ENCODE assay signal across 2 fruit fly cellular contexts in genomic region chr2L:20787271-20787791, dm6.
TF ChIP-seq lines count a peak whose summit lies in the region.

Pomp (plus strand) TSS chr2L:20787656.

TF ChIP-seq in whole organism, embryonic, 481 proteins besides CTCF, POLR2A, EP300 and RAD21 (continued from another document and continues in another):
- TF ChIP-seq Kr (GFP tag; optimal IDR thresholded peaks at IDR 0.05; lab: Kevin White, UChicago) (no peak), lola (GFP tag; optimal IDR thresholded peaks at IDR 0.05; lab: Kevin White, UChicago) (peak in 1 of 3 experiments; percentile 70), CG6254 (GFP tag; optimal IDR thresholded peaks at IDR 0.05; lab: Kevin White, UChicago) (peak; percentile 68), bcd (GFP tag; optimal IDR thresholded peaks at IDR 0.05; lab: Kevin White, UChicago) (peak; percentile 88), CG12744 (GFP tag; optimal IDR thresholded peaks at IDR 0.05; lab: Kevin White, UChicago) (no peak), zfh2 (GFP tag; optimal IDR thresholded peaks at IDR 0.05; lab: Kevin White, UChicago) (peak; percentile 63), Meics (GFP tag; optimal IDR thresholded peaks at IDR 0.05; lab: Kevin White, UChicago) (peak; percentile 90), CG12942 (GFP tag; optimal IDR thresholded peaks at IDR 0.05; lab: Kevin White, UChicago) (peak; percentile 73), wek (GFP tag; optimal IDR thresholded peaks at IDR 0.05; lab: Kevin White, UChicago) (peak; percentile 56), CG12659 (GFP tag; optimal IDR thresholded peaks at IDR 0.05; lab: Kevin White, UChicago) (peak; percentile 86), CG9215 (GFP tag; IDR thresholded peaks at IDR 0.05; lab: Robert Waterston, UW) (peak; percentile 73), grau (tag; optimal IDR thresholded peaks at IDR 0.05; lab: Kevin White, UChicago) (peak; percentile 81), bsh (GFP tag; optimal IDR thresholded peaks at IDR 0.05; lab: Kevin White, UChicago) (peak in 1 of 2 experiments; percentile 81), Abd-B (GFP tag; optimal IDR thresholded peaks at IDR 0.05; lab: Kevin White, UChicago) (peak; percentile 85), usp (GFP tag; optimal IDR thresholded peaks at IDR 0.05; lab: Kevin White, UChicago) (no peak), Elba2 (GFP tag; optimal IDR thresholded peaks at IDR 0.05; lab: Kevin White, UChicago) (no peak), CG7987 (GFP tag; optimal IDR thresholded peaks at IDR 0.05; lab: Kevin White, UChicago) (peak; percentile 80), CG1602 (GFP tag; optimal IDR thresholded peaks at IDR 0.05; lab: Kevin White, UChicago) (peak; percentile 79), Dip2 (GFP tag; IDR thresholded peaks at IDR 0.05; lab: Robert Waterston, UW) (peak; percentile 37; the same call in 1 of the 2 replicates), sr (GFP tag; IDR thresholded peaks at IDR 0.05; lab: Robert Waterston, UW) (peak; percentile 56; the same call in 2 of the 3 replicates), D19B (GFP tag; optimal IDR thresholded peaks at IDR 0.05; lab: Kevin White, UChicago) (peak; percentile 98), CG11696 (GFP tag; IDR thresholded peaks at IDR 0.05; lab: Robert Waterston, UW) (peak; percentile 69), CG11695 (GFP tag; IDR thresholded peaks at IDR 0.05; lab: Robert Waterston, UW) (peak; percentile 88), Ets97D (GFP tag; optimal IDR thresholded peaks at IDR 0.05; lab: Kevin White, UChicago) (peak; percentile 71), wor (GFP tag; IDR thresholded peaks at IDR 0.05; lab: Robert Waterston, UW) (peak; percentile 60), CG8924 (tag; optimal IDR thresholded peaks at IDR 0.05; lab: Kevin White, UChicago) (peak; percentile 84), pnt (GFP tag; optimal IDR thresholded peaks at IDR 0.05; lab: Kevin White, UChicago) (peak; percentile 56), ato (GFP tag; IDR thresholded peaks at IDR 0.05; lab: Robert Waterston, UW; ENCODE audit: partially characterized antibody) (peak; percentile 37; the same call in 1 of the 2 replicates), CG2120 (GFP tag; optimal IDR thresholded peaks at IDR 0.05; lab: Kevin White, UChicago) (peak; percentile 87), twi (tag; optimal IDR thresholded peaks at IDR 0.05; lab: Kevin White, UChicago) (peak; percentile 35), D19A (tag; optimal IDR thresholded peaks at IDR 0.05; lab: Kevin White, UChicago) (peak; percentile 89), CG9876 (GFP tag; optimal IDR thresholded peaks at IDR 0.05; lab: Kevin White, UChicago) (no peak), Dll (GFP tag; IDR thresholded peaks at IDR 0.05; lab: Robert Waterston, UW; ENCODE audit: partially characterized antibody) (peak; percentile 70; the same call in 3 of the 4 replicates), NFAT (GFP tag; IDR thresholded peaks at IDR 0.05; lab: Robert Waterston, UW) (peak; percentile 92), CG8089 (GFP tag; optimal IDR thresholded peaks at IDR 0.05; lab: Kevin White, UChicago) (peak; percentile 0), lilli (GFP tag; optimal IDR thresholded peaks at IDR 0.05; lab: Kevin White, UChicago) (peak; percentile 87), CG1024 (GFP tag; IDR thresholded peaks at IDR 0.05; lab: Robert Waterston, UW) (peak; percentile 64), Hmr (GFP tag; optimal IDR thresholded peaks at IDR 0.05; lab: Kevin White, UChicago) (peak; percentile 89), Xrp1 (GFP tag; IDR thresholded peaks at IDR 0.05; lab: Robert Waterston, UW) (peak; percentile 95), chm (GFP tag; IDR thresholded peaks at IDR 0.05; lab: Robert Waterston, UW) (peak; percentile 72), Lim3 (GFP tag; IDR thresholded peaks at IDR 0.05; lab: Robert Waterston, UW) (peak; percentile 48; the same call in 1 of the 2 replicates), CG12104 (GFP tag; optimal IDR thresholded peaks at IDR 0.05; lab: Kevin White, UChicago) (peak; percentile 70), CG6689 (GFP tag; IDR thresholded peaks at IDR 0.05; lab: Robert Waterston, UW) (peak; percentile 88), CG13624 (GFP tag; optimal IDR thresholded peaks at IDR 0.05; lab: Kevin White, UChicago) (peak; percentile 38), dimm (GFP tag; IDR thresholded peaks at IDR 0.05; lab: Robert Waterston, UW) (peak; percentile 70; the same call in 1 of the 2 replicates), fd64A (GFP tag; optimal IDR thresholded peaks at IDR 0.05; lab: Kevin White, UChicago) (peak; percentile 48), inv (GFP tag; IDR thresholded peaks at IDR 0.05; lab: Robert Waterston, UW; ENCODE audit: partially characterized antibody) (peak; percentile 56), Stat92E (GFP tag; optimal IDR thresholded peaks at IDR 0.05; lab: Kevin White, UChicago) (peak in 1 of 3 experiments; percentile 47), pros (GFP tag; optimal IDR thresholded peaks at IDR 0.05; lab: Kevin White, UChicago) (no peak), crol (GFP tag; IDR thresholded peaks at IDR 0.05; lab: Robert Waterston, UW) (peak; percentile 35; the same call in 1 of the 2 replicates), ATbp (GFP tag; optimal IDR thresholded peaks at IDR 0.05; lab: Kevin White, UChicago) (peak; percentile 84), CG17385 (GFP tag; optimal IDR thresholded peaks at IDR 0.05; lab: Kevin White, UChicago) (peak; percentile 76), vvl (GFP tag; IDR thresholded peaks at IDR 0.05; lab: Robert Waterston, UW) (peak; percentile 95), CG8765 (GFP tag; IDR thresholded peaks at IDR 0.05; lab: Robert Waterston, UW) (peak; percentile 73), sob (GFP tag; IDR thresholded peaks at IDR 0.05; lab: Robert Waterston, UW) (peak; percentile 94), CG10209 (GFP tag; optimal IDR thresholded peaks at IDR 0.05; lab: Kevin White, UChicago) (peak; percentile 84), Dp (GFP tag; optimal IDR thresholded peaks at IDR 0.05; lab: Kevin White, UChicago) (peak; percentile 48), yki (optimal IDR thresholded peaks at IDR 0.05; lab: Kevin White, UChicago) (no peak), dati (GFP tag; IDR thresholded peaks at IDR 0.05; lab: Robert Waterston, UW) (peak; percentile 78), CG17829 (tag; optimal IDR thresholded peaks at IDR 0.05; lab: Kevin White, UChicago) (peak; percentile 92), ranshi (GFP tag; IDR thresholded peaks at IDR 0.05; lab: Robert Waterston, UW) (peak; percentile 85), trh (GFP tag; optimal IDR thresholded peaks at IDR 0.05; lab: Kevin White, UChicago) (peak; percentile 39), CG8359 (GFP tag; optimal IDR thresholded peaks at IDR 0.05; lab: Kevin White, UChicago; ENCODE audit: borderline replicate concordance) (peak; percentile 49), run (tag; optimal IDR thresholded peaks at IDR 0.05; lab: Kevin White, UChicago) (peak; percentile 77)

TF ChIP-seq in whole organism, prepupa, 60 proteins besides CTCF, POLR2A, EP300 and RAD21 (continued from another document):
- TF ChIP-seq CG31627 (GFP tag; optimal IDR thresholded peaks at IDR 0.05; lab: Kevin White, UChicago) = peak; percentile 70
- peak; percentile 59 for TF ChIP-seq Lpt (GFP tag; optimal IDR thresholded peaks at IDR 0.05; lab: Kevin White, UChicago)
- peak; percentile 42 for TF ChIP-seq Blimp-1 (GFP tag; optimal IDR thresholded peaks at IDR 0.05; lab: Kevin White, UChicago)
- TF ChIP-seq CG11762 (GFP tag; optimal IDR thresholded peaks at IDR 0.05; lab: Kevin White, UChicago; ENCODE audit: insufficient read depth) = peak; percentile 51
- TF ChIP-seq CG10631 (GFP tag; optimal IDR thresholded peaks at IDR 0.05; lab: Kevin White, UChicago) = peak; percentile 68
- TF ChIP-seq CG1621 (tag; optimal IDR thresholded peaks at IDR 0.05; lab: Kevin White, UChicago) = peak; percentile 16
- TF ChIP-seq CG3032 (tag; optimal IDR thresholded peaks at IDR 0.05; lab: Kevin White, UChicago) = peak; percentile 68
- peak; percentile 80 for TF ChIP-seq CG15336 (GFP tag; IDR thresholded peaks at IDR 0.05; lab: Robert Waterston, UW)
TF ChIP-seq in whole organism, prepupa: peak in this region for 52.
